ENCODE assay signal across 4 worm cellular contexts in genomic region chrII:3968808-3969207, ce11.
TF ChIP-seq lines count a peak whose summit lies in the region.

No protein-coding gene starts in this region.

TF ChIP-seq in whole organism, L1 larva, 84 proteins besides CTCF, POLR2A, EP300 and RAD21:
- TF ChIP-seq ceh-8 (GFP tag; optimal IDR thresholded peaks at IDR 0.05; lab: Kevin White, UChicago) (peak; percentile 10), zip-4 (GFP tag; optimal IDR thresholded peaks at IDR 0.05; lab: Kevin White, UChicago) (no peak), nhr-71 (tag; optimal IDR thresholded peaks at IDR 0.05; lab: Kevin White, UChicago) (no peak), mab-9 (GFP tag; IDR thresholded peaks at IDR 0.05; lab: Robert Waterston, UW) (no peak), nhr-28 (tag; optimal IDR thresholded peaks at IDR 0.05; lab: Kevin White, UChicago) (no peak)

TF ChIP-seq in whole organism, L4 larva, 104 proteins besides CTCF, POLR2A, EP300 and RAD21:
- TF ChIP-seq Y105C5A.15 (GFP tag; IDR thresholded peaks at IDR 0.05; lab: Robert Waterston, UW) (peak; percentile 33; the same call in 1 of the 2 replicates), set-16 (GFP tag; IDR thresholded peaks at IDR 0.05; lab: Robert Waterston, UW) (peak; percentile 95), spr-3 (GFP tag; optimal IDR thresholded peaks at IDR 0.05; lab: Kevin White, UChicago) (no peak)

TF ChIP-seq in whole organism, early embryonic, 17 proteins besides CTCF, POLR2A, EP300 and RAD21:
- TF ChIP-seq ceh-13 (GFP tag; optimal IDR thresholded peaks at IDR 0.05; lab: Kevin White, UChicago) (no peak), ets-7 (tag; optimal IDR thresholded peaks at IDR 0.05; lab: Kevin White, UChicago) (no peak), aly-1 (tag; optimal IDR thresholded peaks at IDR 0.05; lab: Kevin White, UChicago) (peak; percentile 41), tbx-37 (GFP tag; conservative IDR thresholded peaks at IDR 0.05; lab: Robert Waterston, UW) (0 out of 2 replicates have a peak, but pooled peaks have one; percentile 12)

TF ChIP-seq in whole organism, young adult, 124 proteins besides CTCF, POLR2A, EP300 and RAD21:
- TF ChIP-seq cebp-1 (GFP tag; IDR thresholded peaks at IDR 0.05; lab: Robert Waterston, UW), result no peak
- peak; percentile 7 for TF ChIP-seq cebp-1 (tag; optimal IDR thresholded peaks at IDR 0.05; lab: Kevin White, UChicago)
- TF ChIP-seq rec-8 (tag; optimal IDR thresholded peaks at IDR 0.05; lab: Kevin White, UChicago), result no peak
- no peak for TF ChIP-seq hrde-1 (tag; optimal IDR thresholded peaks at IDR 0.05; lab: Kevin White, UChicago; ENCODE audit: borderline replicate concordance)
- 0 out of 2 replicates have a peak, but pooled peaks have one; percentile 5 for TF ChIP-seq sea-2 (GFP tag; IDR thresholded peaks at IDR 0.05; lab: Robert Waterston, UW)
- TF ChIP-seq zfh-2 (GFP tag; conservative IDR thresholded peaks at IDR 0.05; lab: Robert Waterston, UW), result peak; percentile 79; the same call in 1 of the 2 replicates
- no peak for TF ChIP-seq madf-10 (tag; optimal IDR thresholded peaks at IDR 0.05; lab: Kevin White, UChicago)
- no peak for TF ChIP-seq nhr-27 (tag; optimal IDR thresholded peaks at IDR 0.05; lab: Kevin White, UChicago)
- TF ChIP-seq ztf-25 (GFP tag; IDR thresholded peaks at IDR 0.05; lab: Robert Waterston, UW), result 0 out of 2 replicates have a peak, but pooled peaks have one; percentile 4
- TF ChIP-seq egrh-3 (GFP tag; IDR thresholded peaks at IDR 0.05; lab: Robert Waterston, UW), result peak; percentile 87
- no peak for TF ChIP-seq mxl-1 (tag; optimal IDR thresholded peaks at IDR 0.05; lab: Kevin White, UChicago)
- TF ChIP-seq lin-35 (GFP tag; optimal IDR thresholded peaks at IDR 0.05; lab: Kevin White, UChicago), result no peak
- TF ChIP-seq aptf-2 (GFP tag; conservative IDR thresholded peaks at IDR 0.05; lab: Robert Waterston, UW), result no peak
